Fruit fly (Drosophila melanogaster) whole organism, embryonic: ENCODE data around the gene Rlb1.
A peak's percentile ranks its signal among the peaks of the same experiment; 100 is the strongest.

ENCODE experiments used
- CG4820 ChIP-seq: fragments of 200-800 bp; sonication (Bioruptor generic); optimal IDR thresholded peaks from 3 replicates; lab custom pipeline; 2016; ENCODE audit warnings: missing biosample characterization, missing genetic modification characterization
- H15 ChIP-seq: fragments of 200-800 bp; sonication (Bioruptor generic); IDR thresholded peaks from 3 replicates; pipeline ENCODE4 v1.3.6; 2022; ENCODE audit warnings: missing biosample characterization, missing genetic modification characterization
- Med ChIP-seq: fragments of 200-800 bp; sonication (Bioruptor generic); peaks from one replicate; lab custom pipeline; 2016; ENCODE audit warnings: missing biosample characterization, missing genetic modification characterization, mild to moderate bottlenecking, inconsistent platforms, moderate library complexity
- pho ChIP-seq: fragments of 200-800 bp; sonication (Bioruptor generic); optimal IDR thresholded peaks from 2 replicates; lab custom pipeline; 2016; ENCODE audit warnings: missing biosample characterization, missing genetic modification characterization
- prd ChIP-seq, 3 experiments: fragments of >200 bp in 2 of 3; fragments of 200-800 bp in 1 of 3; sonication (Bioruptor generic) in 1 of 3; optimal IDR thresholded peaks in 2 of 3; IDR thresholded peaks in 1 of 3; 2 replicates in 2 of 3; 3 replicates in 1 of 3; pipeline versions ENCODE4 v1.3.6 to Lab custom; 2017 to 2022; ENCODE audit warnings: missing biosample characterization in 1 of 3, missing genetic modification characterization in 1 of 3

DNA sequence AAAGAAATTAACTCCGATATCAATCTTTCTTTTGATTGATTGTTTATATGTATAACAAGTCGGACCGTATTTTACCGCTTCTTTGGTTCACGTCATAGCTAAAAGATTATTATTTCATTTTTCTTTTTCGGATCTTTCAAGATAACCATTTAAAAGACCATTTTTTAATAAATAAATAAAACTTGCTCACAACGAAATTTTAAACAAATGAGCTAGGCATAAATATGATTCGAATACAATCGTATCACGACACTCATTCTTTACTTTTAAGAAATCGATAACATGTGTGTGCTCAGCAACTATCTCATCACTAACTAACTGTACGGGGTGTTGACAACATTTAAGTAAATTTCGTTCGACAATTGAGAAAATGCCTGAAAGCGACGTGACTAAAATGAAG lies 8.8 kb upstream of the Rlb1 start, which contains the start of gene CG8149:
- TF ChIP-seq CG4820 (GFP tag; lab: Kevin White, UChicago) (no peak), Med (GFP tag; lab: Kevin White, UChicago) (peak; percentile 77), H15 (GFP tag; lab: Robert Waterston, UW) (no peak), prd (optimal IDR thresholded peaks at IDR 0.05; lab: Kevin White, UChicago) (no peak), prd (GFP tag; IDR thresholded peaks at IDR 0.05; lab: Robert Waterston, UW) (no peak), pho (GFP tag; lab: Kevin White, UChicago) (no peak)
